Fruit fly (Drosophila melanogaster): ENCODE measurements around the gene Pgam5.
A peak's percentile ranks its signal among the peaks of the same experiment; 100 is the strongest.

Pgam5 gene

DNA sequence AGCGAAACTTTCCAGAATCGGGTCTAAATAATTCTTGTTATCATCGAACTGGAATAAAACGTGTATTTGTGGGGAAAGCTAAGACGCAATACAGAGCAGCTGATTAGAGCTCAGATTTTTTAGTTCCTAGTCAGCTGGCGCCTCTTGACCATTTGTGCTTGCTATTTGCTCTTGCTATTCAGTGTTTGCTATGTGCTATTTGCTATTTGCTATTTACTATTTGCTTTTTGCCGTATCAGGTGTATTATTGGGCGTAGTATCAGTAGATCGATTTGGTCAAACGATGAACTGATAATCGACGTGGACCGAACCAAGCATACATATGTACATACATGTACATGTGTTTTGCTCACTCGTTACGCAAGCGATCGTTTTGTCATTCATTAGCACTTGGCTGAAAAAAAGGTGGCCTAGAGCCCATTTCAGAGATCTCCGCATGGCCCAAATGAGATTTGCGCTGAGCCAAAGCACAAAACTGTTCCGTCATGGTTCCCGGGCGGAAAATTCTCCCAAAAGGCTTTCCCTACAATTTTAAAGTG, 27.9 kb downstream of the Pgam5 start (continued):
- TF ChIP-seq repo (GFP tag; optimal IDR thresholded peaks at IDR 0.05) (peak; percentile 27), cato (GFP tag; optimal IDR thresholded peaks at IDR 0.05; ENCODE audit: borderline replicate concordance) (no peak), CG42726 (GFP tag; IDR thresholded peaks at IDR 0.05; ENCODE audit: partially characterized antibody) (no peak), CG7556 (GFP tag; optimal IDR thresholded peaks at IDR 0.05) (peak; percentile 38), gce (GFP tag; IDR thresholded peaks at IDR 0.05) (no peak), CG30020 (tag; optimal IDR thresholded peaks at IDR 0.05) (no peak), onecut (GFP tag; IDR thresholded peaks at IDR 0.05) (peak; percentile 19; the same call in 1 of the 2 replicates), CG3281 (GFP tag; optimal IDR thresholded peaks at IDR 0.05) (peak; percentile 55), CG5180 (GFP tag; optimal IDR thresholded peaks at IDR 0.05) (peak; percentile 7), z (GFP tag; IDR thresholded peaks at IDR 0.05) (0 out of 3 replicates have a peak, but pooled peaks have one; percentile 21), CG11504 (tag; optimal IDR thresholded peaks at IDR 0.05) (peak; percentile 31), lbe (GFP tag; optimal IDR thresholded peaks at IDR 0.05) (no peak), CG10462 (GFP tag; optimal IDR thresholded peaks at IDR 0.05) (no peak), CG13424 (tag; optimal IDR thresholded peaks at IDR 0.05) (no peak), CG10267 (tag; optimal IDR thresholded peaks at IDR 0.05) (no peak), MESR4 (GFP tag; optimal IDR thresholded peaks at IDR 0.05) (no peak), seq (GFP tag; IDR thresholded peaks at IDR 0.05) (peak; percentile 82), Sox100B (GFP tag; optimal IDR thresholded peaks at IDR 0.05) (no peak), Camta (GFP tag; optimal IDR thresholded peaks at IDR 0.05) (peak; percentile 40), Bdp1 (GFP tag; optimal IDR thresholded peaks at IDR 0.05) (peak; percentile 54), trem (tag; optimal IDR thresholded peaks at IDR 0.05) (no peak), Sin3A (optimal IDR thresholded peaks at IDR 0.05) (no peak), schlank (tag; optimal IDR thresholded peaks at IDR 0.05) (peak; percentile 72), Ssrp (tag; optimal IDR thresholded peaks at IDR 0.05) (no peak), bowl (GFP tag; IDR thresholded peaks at IDR 0.05) (no peak), Optix (GFP tag; IDR thresholded peaks at IDR 0.05) (no peak), CG11695 (GFP tag; IDR thresholded peaks at IDR 0.05) (peak; percentile 65; the same call in 1 of the 3 replicates), PHDP (tag; optimal IDR thresholded peaks at IDR 0.05) (peak; percentile 67), cwo (GFP tag; optimal IDR thresholded peaks at IDR 0.05) (peak; percentile 75), sens-2 (GFP tag; IDR thresholded peaks at IDR 0.05) (no peak), CG8924 (tag; optimal IDR thresholded peaks at IDR 0.05) (no peak), Jarid2 (GFP tag; optimal IDR thresholded peaks at IDR 0.05) (peak; percentile 16), rib (GFP tag; IDR thresholded peaks at IDR 0.05) (peak; percentile 58; the same call in 1 of the 2 replicates), hkb (optimal IDR thresholded peaks at IDR 0.05) (no peak), hkb (GFP tag; IDR thresholded peaks at IDR 0.05) (peak; percentile 72), CG10209 (GFP tag; optimal IDR thresholded peaks at IDR 0.05) (peak; percentile 61), nerfin-2 (GFP tag; IDR thresholded peaks at IDR 0.05; ENCODE audit: partially characterized antibody) (no peak), jing (GFP tag; optimal IDR thresholded peaks at IDR 0.05) (no peak), Hand (GFP tag; optimal IDR thresholded peaks at IDR 0.05) (no peak), GATAe (GFP tag; conservative IDR thresholded peaks at IDR 0.05) (no peak), HmgZ (tag; optimal IDR thresholded peaks at IDR 0.05) (peak; percentile 68), Hr51 (GFP tag; optimal IDR thresholded peaks at IDR 0.05) (peak in 1 of 2 experiments; percentile 7), Oaz (GFP tag; IDR thresholded peaks at IDR 0.05) (no peak), dan (GFP tag; IDR thresholded peaks at IDR 0.05) (no peak), CG4854 (GFP tag; optimal IDR thresholded peaks at IDR 0.05) (peak; percentile 13), zfh1 (GFP tag; IDR thresholded peaks at IDR 0.05) (peak; percentile 60; the same call in 1 of the 3 replicates), Ets97D (GFP tag; optimal IDR thresholded peaks at IDR 0.05) (no peak), pho (GFP tag; optimal IDR thresholded peaks at IDR 0.05) (peak; percentile 72), CG7928 (GFP tag; optimal IDR thresholded peaks at IDR 0.05) (peak; percentile 24), gro (GFP tag; optimal IDR thresholded peaks at IDR 0.05) (peak; percentile 57), CG15073 (GFP tag; optimal IDR thresholded peaks at IDR 0.05) (no peak)

All from whole organism, embryonic.